Fruit fly (Drosophila melanogaster): Measurements from ENCODE around the gene CG43736.
A peak's percentile ranks its signal among the peaks of the same experiment; 100 is the strongest.

CG43736 gene

DNA sequence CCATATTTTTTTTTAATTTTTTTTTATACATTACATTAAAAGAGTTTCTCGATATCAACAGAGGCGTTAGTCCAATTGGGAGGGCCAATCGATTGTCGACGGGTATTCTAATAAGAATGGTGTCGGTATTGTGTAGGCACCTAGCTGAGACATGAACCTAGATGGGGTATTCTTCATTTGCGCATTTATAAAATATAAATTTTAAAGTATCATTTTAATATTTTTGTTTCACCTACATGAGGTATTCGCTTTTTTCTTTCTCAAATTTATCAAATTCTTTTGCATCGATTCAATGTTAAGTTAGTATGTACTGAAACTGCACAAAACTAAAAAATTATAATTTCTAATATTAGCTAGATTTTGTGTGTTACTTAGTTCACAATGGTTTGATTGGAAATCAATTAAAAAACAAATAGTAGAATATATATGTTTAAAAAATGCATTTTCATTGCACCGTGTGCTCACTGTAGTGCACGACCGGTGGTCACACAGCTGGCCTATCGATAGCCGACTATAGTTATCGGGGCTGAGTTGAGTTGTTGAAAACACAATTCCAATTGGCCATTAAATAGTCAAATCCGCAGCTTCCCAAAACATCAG, 19.7 kb upstream of the CG43736 start, which contains the start of the genes CG14435 and Tmf (continued):
- peak; percentile 91 for TF ChIP-seq Dbx (GFP tag; IDR thresholded peaks at IDR 0.05)
- peak; percentile 80 for TF ChIP-seq az2 (GFP tag; optimal IDR thresholded peaks at IDR 0.05)
- TF ChIP-seq hbn (GFP tag; IDR thresholded peaks at IDR 0.05; ENCODE audit: partially characterized antibody), result no peak; the same call in none of the 2 replicates
- peak; percentile 73 for TF ChIP-seq CG15514 (GFP tag; optimal IDR thresholded peaks at IDR 0.05)
- TF ChIP-seq CG11695 (GFP tag; IDR thresholded peaks at IDR 0.05), result peak; percentile 64; the same call in 2 of the 3 replicates
- TF ChIP-seq vfl (GFP tag; optimal IDR thresholded peaks at IDR 0.05), result peak; percentile 39
- TF ChIP-seq CG7987 (GFP tag; optimal IDR thresholded peaks at IDR 0.05), result peak; percentile 2
- no peak for TF ChIP-seq dati (GFP tag; IDR thresholded peaks at IDR 0.05)
- no peak for TF ChIP-seq br (optimal IDR thresholded peaks at IDR 0.05)
- TF ChIP-seq lilli (GFP tag; optimal IDR thresholded peaks at IDR 0.05), result peak; percentile 82
- TF ChIP-seq CG6175 (GFP tag; IDR thresholded peaks at IDR 0.05), result peak; percentile 80
- peak; percentile 78 for TF ChIP-seq CG4328 (GFP tag; optimal IDR thresholded peaks at IDR 0.05)
- TF ChIP-seq CG4707 (GFP tag; optimal IDR thresholded peaks at IDR 0.05), result peak; percentile 25
- TF ChIP-seq CG10274 (GFP tag; optimal IDR thresholded peaks at IDR 0.05), result peak; percentile 42
- peak; percentile 65 for TF ChIP-seq Sry-β (GFP tag; optimal IDR thresholded peaks at IDR 0.05)
- peak; percentile 66 for TF ChIP-seq CG12104 (GFP tag; optimal IDR thresholded peaks at IDR 0.05)
- TF ChIP-seq cad (GFP tag; optimal IDR thresholded peaks at IDR 0.05), result no peak
- no peak for TF ChIP-seq her (GFP tag; optimal IDR thresholded peaks at IDR 0.05)
- peak; percentile 68 for TF ChIP-seq onecut (GFP tag; IDR thresholded peaks at IDR 0.05)
- peak; percentile 57; the same call in 2 of the 3 replicates for TF ChIP-seq so (GFP tag; IDR thresholded peaks at IDR 0.05)
- peak; percentile 83 for TF ChIP-seq vvl (GFP tag; IDR thresholded peaks at IDR 0.05)
- TF ChIP-seq scrt (GFP tag; optimal IDR thresholded peaks at IDR 0.05), result peak; percentile 24
- no peak for TF ChIP-seq CG12744 (GFP tag; optimal IDR thresholded peaks at IDR 0.05)
- TF ChIP-seq Dad (GFP tag; optimal IDR thresholded peaks at IDR 0.05), result peak; percentile 51
- peak; percentile 90 for TF ChIP-seq Ptx1 (GFP tag; IDR thresholded peaks at IDR 0.05)
- peak; percentile 87 for TF ChIP-seq CG9817 (tag; optimal IDR thresholded peaks at IDR 0.05)
- TF ChIP-seq sna (GFP tag; IDR thresholded peaks at IDR 0.05; ENCODE audit: partially characterized antibody), result no peak
- no peak for TF ChIP-seq en (GFP tag; optimal IDR thresholded peaks at IDR 0.05)
- TF ChIP-seq kay (GFP tag; optimal IDR thresholded peaks at IDR 0.05), result peak; percentile 58
- no peak for TF ChIP-seq corto (GFP tag; optimal IDR thresholded peaks at IDR 0.05)
- TF ChIP-seq ERR (GFP tag; optimal IDR thresholded peaks at IDR 0.05), result no peak
- peak; percentile 88 for TF ChIP-seq CG6689 (GFP tag; IDR thresholded peaks at IDR 0.05)
- peak; percentile 63 for TF ChIP-seq CG8281 (tag; optimal IDR thresholded peaks at IDR 0.05)
- TF ChIP-seq Chrac-16 (GFP tag; optimal IDR thresholded peaks at IDR 0.05), result peak; percentile 83
- TF ChIP-seq bbx (GFP tag; IDR thresholded peaks at IDR 0.05; ENCODE audit: partially characterized antibody), result peak; percentile 47; the same call in 1 of the 2 replicates
- peak; percentile 72 for TF ChIP-seq CG8765 (GFP tag; IDR thresholded peaks at IDR 0.05)
- TF ChIP-seq amos (GFP tag; IDR thresholded peaks at IDR 0.05; ENCODE audit: partially characterized antibody), result peak; percentile 43; the same call in 1 of the 2 replicates
- TF ChIP-seq gsb-n (tag; optimal IDR thresholded peaks at IDR 0.05), result peak; percentile 67
- no peak for TF ChIP-seq prd (optimal IDR thresholded peaks at IDR 0.05)
- TF ChIP-seq prd (GFP tag; IDR thresholded peaks at IDR 0.05), result peak; percentile 93
- TF ChIP-seq bowl (GFP tag; IDR thresholded peaks at IDR 0.05), result peak; percentile 66
- TF ChIP-seq CG2116 (GFP tag; optimal IDR thresholded peaks at IDR 0.05), result peak; percentile 79
- peak; percentile 76 for TF ChIP-seq dan (GFP tag; IDR thresholded peaks at IDR 0.05)
- TF ChIP-seq sug (tag; optimal IDR thresholded peaks at IDR 0.05), result peak; percentile 85
- TF ChIP-seq lbe (GFP tag; optimal IDR thresholded peaks at IDR 0.05), result peak; percentile 55
- peak; percentile 76 for TF ChIP-seq wdn (GFP tag; IDR thresholded peaks at IDR 0.05)
- peak; percentile 41 for TF ChIP-seq CG8290 (GFP tag; optimal IDR thresholded peaks at IDR 0.05)
- TF ChIP-seq CG8290 (tag; optimal IDR thresholded peaks at IDR 0.05), result peak in 1 of 2 experiments; percentile 56
- TF ChIP-seq usp (GFP tag; optimal IDR thresholded peaks at IDR 0.05), result no peak
- TF ChIP-seq grau (tag; optimal IDR thresholded peaks at IDR 0.05), result peak; percentile 98
- no peak for TF ChIP-seq pb (GFP tag; optimal IDR thresholded peaks at IDR 0.05)
- peak; percentile 92 for TF ChIP-seq CG34422 (GFP tag; IDR thresholded peaks at IDR 0.05)

Measured in whole organism, embryonic.